Fruit fly (Drosophila melanogaster) whole organism, embryonic: ENCODE results near the gene CG8312.

Experiments used
- Atf-2 ChIP-seq: fragments of 200-800 bp; sonication (Bioruptor generic); optimal IDR thresholded peaks from 2 replicates; lab custom pipeline; 2016; ENCODE audit warnings: missing biosample characterization, missing genetic modification characterization
- Bgb ChIP-seq: fragments of 200-800 bp; sonication (Bioruptor generic); IDR thresholded peaks from 2 replicates; pipeline ENCODE4 v1.3.6; 2022; ENCODE audit warnings: missing biosample characterization, missing genetic modification characterization; ENCODE audit not compliant: partially characterized antibody
- C15 ChIP-seq: fragments of 200-800 bp; sonication (Bioruptor generic); IDR thresholded peaks from 3 replicates; pipeline ENCODE4 v1.3.6; 2022; ENCODE audit warnings: missing biosample characterization, missing genetic modification characterization
- CG10462 ChIP-seq: fragments of 200-800 bp; sonication (Bioruptor generic); optimal IDR thresholded peaks from 2 replicates; lab custom pipeline; 2016; ENCODE audit warnings: missing biosample characterization, missing genetic modification characterization
- CG11695 ChIP-seq: fragments of 200-800 bp; sonication (Bioruptor generic); IDR thresholded peaks from 3 replicates; pipeline ENCODE4 v1.3.6; 2022; ENCODE audit warnings: missing biosample characterization, missing genetic modification characterization
- CG14050 ChIP-seq: fragments of 200-800 bp; sonication (Bioruptor generic); IDR thresholded peaks from 3 replicates; pipeline ENCODE4 v1.3.6; 2022; ENCODE audit warnings: missing biosample characterization, missing genetic modification characterization
- CG17568 ChIP-seq: fragments of 200-800 bp; sonication (Bioruptor generic); optimal IDR thresholded peaks from 2 replicates; lab custom pipeline; 2018; ENCODE audit warnings: missing biosample characterization, mild to moderate bottlenecking, missing genetic modification characterization, moderate library complexity
- CG2129 ChIP-seq: fragments of 200-800 bp; sonication (Bioruptor generic); IDR thresholded peaks from 2 replicates; pipeline ENCODE4 v1.3.6; 2022; ENCODE audit warnings: missing biosample characterization, missing genetic modification characterization; ENCODE audit not compliant: partially characterized antibody
- CG3065 ChIP-seq: fragments of 200-800 bp; sonication (Bioruptor generic); optimal IDR thresholded peaks from 2 replicates; lab custom pipeline; 2016; ENCODE audit warnings: missing biosample characterization, missing genetic modification characterization
- CG31365 ChIP-seq: fragments of 200-800 bp; sonication (Bioruptor generic); optimal IDR thresholded peaks from 2 replicates; lab custom pipeline; 2018; ENCODE audit warnings: missing biosample characterization, mild to moderate bottlenecking, missing genetic modification characterization
- CG3163 ChIP-seq: fragments of 200-800 bp; sonication (Bioruptor generic); optimal IDR thresholded peaks from 3 replicates; lab custom pipeline; 2016; ENCODE audit warnings: missing biosample characterization, missing genetic modification characterization
- CG32532 ChIP-seq: fragments of 200-800 bp; sonication (Bioruptor generic); IDR thresholded peaks from 2 replicates; pipeline ENCODE4 v1.3.6; 2022; ENCODE audit warnings: missing biosample characterization, missing genetic modification characterization
- CG34224 ChIP-seq: fragments of 200-800 bp; sonication (Bioruptor generic); IDR thresholded peaks from 3 replicates; pipeline ENCODE4 v1.3.6; 2022; ENCODE audit warnings: missing biosample characterization, missing genetic modification characterization; ENCODE audit not compliant: partially characterized antibody
- CG3995 ChIP-seq: fragments of 200-800 bp; sonication (Bioruptor generic); optimal IDR thresholded peaks from 3 replicates; lab custom pipeline; 2016; ENCODE audit warnings: missing biosample characterization, missing genetic modification characterization
- CG4854 ChIP-seq: fragments of 200-800 bp; sonication (Bioruptor generic); optimal IDR thresholded peaks from 2 replicates; lab custom pipeline; 2016; ENCODE audit warnings: missing biosample characterization, missing genetic modification characterization, inconsistent platforms
- CG6689 ChIP-seq: fragments of 200-800 bp; sonication (Bioruptor generic); IDR thresholded peaks from 2 replicates; pipeline ENCODE4 v1.3.6; 2022; ENCODE audit warnings: missing biosample characterization, missing genetic modification characterization
- CG7357 ChIP-seq: fragments of 200-800 bp; sonication (Bioruptor generic); IDR thresholded peaks from 3 replicates; pipeline ENCODE4 v1.3.6; 2022; ENCODE audit warnings: missing biosample characterization, missing genetic modification characterization
- CG8089 ChIP-seq: fragments of 200-800 bp; sonication (Bioruptor generic); optimal IDR thresholded peaks from 3 replicates; lab custom pipeline; 2016; ENCODE audit warnings: missing biosample characterization, missing genetic modification characterization
- CG8478 ChIP-seq: fragments of >200 bp; optimal IDR thresholded peaks from 2 replicates; lab custom pipeline; 2018
- CG9609 ChIP-seq: fragments of 200-800 bp; sonication (Bioruptor generic); optimal IDR thresholded peaks from 3 replicates; lab custom pipeline; 2016; ENCODE audit warnings: missing biosample characterization, missing genetic modification characterization
- CG9817 ChIP-seq: fragments of 200-800 bp; sonication (Bioruptor generic); optimal IDR thresholded peaks from 2 replicates; lab custom pipeline; 2018; ENCODE audit warnings: missing biosample characterization, mild to moderate bottlenecking, missing genetic modification characterization, moderate library complexity
- CG9876 ChIP-seq: fragments of 200-800 bp; sonication (Bioruptor generic); optimal IDR thresholded peaks from 2 replicates; lab custom pipeline; 2016; ENCODE audit warnings: missing biosample characterization, missing genetic modification characterization
- Dbx ChIP-seq: fragments of 200-800 bp; sonication (Bioruptor generic); IDR thresholded peaks from 3 replicates; pipeline ENCODE4 v1.3.6; 2022; ENCODE audit warnings: missing biosample characterization, missing genetic modification characterization
- E2f2 ChIP-seq: fragments of 200-800 bp; sonication (Bioruptor generic); IDR thresholded peaks from 2 replicates; pipeline ENCODE4 v1.3.6; 2022; ENCODE audit warnings: missing biosample characterization, missing genetic modification characterization
- Hand ChIP-seq: fragments of 200-800 bp; sonication (Bioruptor generic); optimal IDR thresholded peaks from 2 replicates; lab custom pipeline; 2017; ENCODE audit warnings: mild to moderate bottlenecking, missing biosample characterization, missing genetic modification reagents, missing genetic modification characterization
- HmgZ ChIP-seq: fragments of 200-800 bp; sonication (Bioruptor generic); optimal IDR thresholded peaks from 2 replicates; lab custom pipeline; 2018; ENCODE audit warnings: missing biosample characterization, mild to moderate bottlenecking, missing genetic modification characterization
- Hr51 ChIP-seq, 2 experiments: fragments of 200-800 bp; sonication (Bioruptor generic); optimal IDR thresholded peaks; 2 replicates in 1 of 2; 3 replicates in 1 of 2; lab custom pipeline; 2016 to 2018; ENCODE audit warnings: missing biosample characterization in 2 of 2, missing genetic modification characterization in 2 of 2, mild to moderate bottlenecking in 1 of 2, moderate library complexity in 1 of 2
- Neu2 ChIP-seq: fragments of 200-800 bp; sonication (Bioruptor generic); optimal IDR thresholded peaks from 3 replicates; lab custom pipeline; 2016; ENCODE audit warnings: missing biosample characterization, missing genetic modification characterization, borderline replicate concordance
- Side ChIP-seq: fragments of 200-800 bp; sonication (Bioruptor generic); optimal IDR thresholded peaks from 2 replicates; lab custom pipeline; 2016; ENCODE audit warnings: missing biosample characterization, missing genetic modification characterization
- Sin3A ChIP-seq: fragments of >200 bp; optimal IDR thresholded peaks from 2 replicates; lab custom pipeline; 2018
- Taf1 ChIP-seq: fragments of 200-800 bp; sonication (Bioruptor generic); IDR thresholded peaks from 2 replicates; pipeline ENCODE4 v1.3.6; 2022; ENCODE audit warnings: missing biosample characterization, missing genetic modification characterization
- Xbp1 ChIP-seq: fragments of 200-800 bp; sonication (Bioruptor generic); optimal IDR thresholded peaks from 3 replicates; lab custom pipeline; 2016; ENCODE audit warnings: missing biosample characterization, mild to moderate bottlenecking, missing genetic modification characterization
- cato ChIP-seq: fragments of 200-800 bp; sonication (Bioruptor generic); optimal IDR thresholded peaks from 2 replicates; lab custom pipeline; 2016; ENCODE audit warnings: missing biosample characterization, missing genetic modification characterization, borderline replicate concordance
- eve ChIP-seq, 2 experiments: fragments of >200 bp; optimal IDR thresholded peaks; 2 replicates each; lab custom pipeline; 2017; ENCODE audit warnings: missing biosample characterization in 2 of 2, missing genetic modification characterization in 2 of 2
- eyg ChIP-seq: fragments of 200-800 bp; sonication (Bioruptor generic); optimal IDR thresholded peaks from 3 replicates; lab custom pipeline; 2016; ENCODE audit warnings: missing biosample characterization, missing genetic modification characterization
- grau ChIP-seq: fragments of 200-800 bp; optimal IDR thresholded peaks from 3 replicates; lab custom pipeline; 2019; ENCODE audit warnings: missing biosample characterization, mild to moderate bottlenecking, missing genetic modification characterization, moderate library complexity
- grn ChIP-seq: fragments of 200-800 bp; sonication (Bioruptor generic); optimal IDR thresholded peaks from 3 replicates; lab custom pipeline; 2017; ENCODE audit warnings: missing biosample characterization, missing genetic modification characterization
- gt ChIP-seq: fragments of 200-800 bp; sonication (Bioruptor generic); IDR thresholded peaks from 2 replicates; pipeline ENCODE4 v1.3.6; 2022; ENCODE audit warnings: missing biosample characterization, missing genetic modification characterization
- insv ChIP-seq, 2 experiments: fragments of 200-800 bp; sonication (Bioruptor generic); optimal IDR thresholded peaks; 3 replicates each; lab custom pipeline; 2016 to 2018; ENCODE audit warnings: missing biosample characterization in 2 of 2, missing genetic modification characterization in 2 of 2
- inv ChIP-seq: fragments of 200-800 bp; sonication (Bioruptor generic); IDR thresholded peaks from 2 replicates; pipeline ENCODE4 v1.3.6; 2022; ENCODE audit warnings: missing biosample characterization, missing genetic modification characterization; ENCODE audit not compliant: partially characterized antibody
- jigr1 ChIP-seq: fragments of 200-800 bp; sonication (Bioruptor generic); IDR thresholded peaks from 3 replicates; pipeline ENCODE4 v1.3.6; 2022; ENCODE audit warnings: missing biosample characterization, missing genetic modification characterization
- mam ChIP-seq: fragments of 200-800 bp; sonication (Bioruptor generic); optimal IDR thresholded peaks from 3 replicates; lab custom pipeline; 2016; ENCODE audit warnings: missing biosample characterization, missing genetic modification characterization
- org-1 ChIP-seq: fragments of 200-800 bp; sonication (Bioruptor generic); optimal IDR thresholded peaks from 2 replicates; lab custom pipeline; 2017; ENCODE audit warnings: missing biosample characterization, missing genetic modification characterization
- p53 ChIP-seq: fragments of 200-800 bp; sonication (Bioruptor generic); optimal IDR thresholded peaks from 2 replicates; lab custom pipeline; 2016; ENCODE audit warnings: missing biosample characterization, missing genetic modification characterization
- repo ChIP-seq: fragments of 200-800 bp; sonication (Bioruptor generic); optimal IDR thresholded peaks from 2 replicates; lab custom pipeline; 2016; ENCODE audit warnings: missing biosample characterization, missing genetic modification characterization
- run ChIP-seq: fragments of 200-800 bp; sonication (Bioruptor generic); optimal IDR thresholded peaks from 3 replicates; lab custom pipeline; 2018; ENCODE audit warnings: missing biosample characterization, mild to moderate bottlenecking, missing genetic modification characterization
- shn ChIP-seq: fragments of 200-800 bp; sonication (Bioruptor generic); optimal IDR thresholded peaks from 3 replicates; lab custom pipeline; 2016; ENCODE audit warnings: missing biosample characterization, missing genetic modification characterization
- sisA ChIP-seq: fragments of 200-800 bp; sonication (Bioruptor generic); IDR thresholded peaks from 2 replicates; pipeline ENCODE4 v1.3.6; 2022; ENCODE audit warnings: missing biosample characterization, missing genetic modification characterization
- so ChIP-seq: fragments of 200-800 bp; sonication (Bioruptor generic); IDR thresholded peaks from 3 replicates; pipeline ENCODE4 v1.3.6; 2022; ENCODE audit warnings: missing biosample characterization, missing genetic modification characterization
- tll ChIP-seq, 2 experiments: fragments of 200-800 bp in 1 of 2; fragments of >200 bp in 1 of 2; sonication (Bioruptor generic) in 1 of 2; optimal IDR thresholded peaks; 2 replicates each; lab custom pipeline; 2017 to 2019; ENCODE audit warnings: missing biosample characterization in 2 of 2, missing genetic modification characterization in 2 of 2, mild to moderate bottlenecking in 1 of 2, moderate library complexity in 1 of 2

The CG8312 gene

dm6 chr3R:9577382-9578137, 13.5 kb upstream of the CG8312 start, which contains the start of the genes Kap-alpha3 and Son (continued):
- TF ChIP-seq Xbp1 (GFP tag; lab: Kevin White, UChicago) (peak; percentile 93), eyg (GFP tag; lab: Kevin White, UChicago) (peak; percentile 87), CG31365 (tag; lab: Kevin White, UChicago) (peak; percentile 78), sisA (GFP tag; lab: Robert Waterston, UW) (peak; percentile 82), grn (GFP tag; lab: Kevin White, UChicago) (peak; percentile 87), Side (GFP tag; lab: Kevin White, UChicago) (peak; percentile 92), grau (tag; lab: Kevin White, UChicago) (peak; percentile 88), CG3065 (GFP tag; lab: Kevin White, UChicago) (peak; percentile 83), Bgb (peak; percentile 78), CG34224 (GFP tag; lab: Robert Waterston, UW) (peak; percentile 82), C15 (GFP tag; lab: Robert Waterston, UW) (peak; percentile 80; the same call in 2 of the 3 replicates), Neu2 (GFP tag; lab: Kevin White, UChicago) (peak; percentile 91), CG32532 (GFP tag; lab: Robert Waterston, UW) (peak; percentile 89), so (GFP tag; lab: Robert Waterston, UW) (peak; percentile 72; the same call in 2 of the 3 replicates), insv (GFP tag; optimal IDR thresholded peaks at IDR 0.05; lab: Kevin White, UChicago) (peak in 1 of 2 experiments; percentile 85), org-1 (peak; percentile 78), inv (peak; percentile 87), Atf-2 (GFP tag; lab: Kevin White, UChicago) (peak; percentile 90), E2f2 (GFP tag; lab: Robert Waterston, UW) (peak; percentile 72), CG3163 (GFP tag; lab: Kevin White, UChicago) (peak; percentile 81), CG17568 (GFP tag; lab: Kevin White, UChicago) (peak; percentile 88), Taf1 (GFP tag; lab: Robert Waterston, UW) (peak; percentile 60; the same call in 1 of the 2 replicates), mam (GFP tag; lab: Kevin White, UChicago) (peak; percentile 95), CG7357 (GFP tag; lab: Robert Waterston, UW) (peak; percentile 71), run (tag; lab: Kevin White, UChicago) (peak; percentile 78), CG11695 (GFP tag; lab: Robert Waterston, UW) (peak; percentile 79), jigr1 (peak; percentile 77; the same call in 2 of the 3 replicates), Hand (peak; percentile 82), CG6689 (GFP tag; lab: Robert Waterston, UW) (peak; percentile 83), cato (GFP tag; lab: Kevin White, UChicago) (peak; percentile 90), CG10462 (GFP tag; lab: Kevin White, UChicago) (peak; percentile 79), Sin3A (lab: Kevin White, UChicago) (peak; percentile 97), CG4854 (peak; percentile 94), CG3995 (peak; percentile 91), repo (GFP tag; lab: Kevin White, UChicago) (peak; percentile 87), Hr51 (GFP tag; optimal IDR thresholded peaks at IDR 0.05; lab: Kevin White, UChicago) (peak; percentile 86 to 95), CG8478 (lab: Kevin White, UChicago) (no peak), gt (peak; percentile 82), CG8089 (peak; percentile 93), tll (GFP tag; optimal IDR thresholded peaks at IDR 0.05; lab: Kevin White, UChicago) (peak; percentile 37 to 79), shn (GFP tag; lab: Kevin White, UChicago) (peak; percentile 96), CG9609 (GFP tag; lab: Kevin White, UChicago) (peak; percentile 94), CG2129 (peak; percentile 75), eve (GFP tag; optimal IDR thresholded peaks at IDR 0.05; lab: Kevin White, UChicago) (no peak), HmgZ (tag; lab: Kevin White, UChicago) (peak; percentile 95), CG9817 (tag; lab: Kevin White, UChicago) (peak; percentile 94), Dbx (GFP tag; lab: Robert Waterston, UW) (peak; percentile 93), p53 (GFP tag; lab: Kevin White, UChicago) (peak; percentile 83), CG14050 (GFP tag; lab: Robert Waterston, UW) (peak; percentile 74), CG9876 (peak; percentile 95)
